Worm (Caenorhabditis elegans) whole organism, L4 larva: ENCODE data around the gene C24A8.6.
"Not testable (repeated sequence)": the region's sequence is repeated elsewhere in the genome, so short reads cannot be mapped to it uniquely, and the experiment has no call there.

Source experiments
- F10B5.3 ChIP-seq: sonication (generic microtip); optimal IDR thresholded peaks from 2 replicates; lab custom pipeline; 2016; ENCODE audit warnings: mild to moderate bottlenecking, missing genetic modification characterization, missing compliant biosample characterization
- Y105C5A.15 ChIP-seq: fragments of 200-800 bp; sonication (Bioruptor generic); IDR thresholded peaks from 2 replicates; pipeline ENCODE4 v1.3.6; 2022; ENCODE audit warnings: missing genetic modification characterization, missing compliant biosample characterization
- Y48G9A.11 ChIP-seq: fragments of 200-800 bp; sonication (Bioruptor generic); IDR thresholded peaks from 2 replicates; pipeline ENCODE4 v1.3.6; 2022; ENCODE audit warnings: missing genetic modification reagents, missing genetic modification characterization, missing compliant biosample characterization
- Y75B8A.6 ChIP-seq: fragments of 200-800 bp; sonication (Bioruptor generic); IDR thresholded peaks from 2 replicates; pipeline ENCODE4 v1.3.6; 2022; ENCODE audit warnings: missing genetic modification reagents, missing genetic modification characterization, missing compliant biosample characterization
- aha-1 ChIP-seq: fragments of 150-350 bp; peaks from one replicate; lab custom pipeline; 2014; ENCODE audit warnings: missing biosample characterization, missing genetic modification characterization
- ceh-44 ChIP-seq: fragments of 200-800 bp; sonication (Bioruptor generic); IDR thresholded peaks from 2 replicates; pipeline ENCODE4 v1.3.6; 2022; ENCODE audit warnings: missing genetic modification reagents, missing genetic modification characterization, missing compliant biosample characterization
- ceh-62 ChIP-seq: sonication (generic microtip); optimal IDR thresholded peaks from 2 replicates; lab custom pipeline; 2017; ENCODE audit warnings: missing biosample characterization, missing genetic modification characterization
- ces-1 ChIP-seq: fragments of 150-350 bp; sonication (generic microtip); optimal IDR thresholded peaks from 4 replicates; lab custom pipeline; 2014; ENCODE audit warnings: missing biosample characterization, missing genetic modification reagents, missing genetic modification characterization
- ctbp-1 ChIP-seq: fragments of 200-800 bp; sonication (Bioruptor generic); IDR thresholded peaks from 2 replicates; pipeline ENCODE4 v1.3.6; 2022; ENCODE audit warnings: missing genetic modification reagents, missing genetic modification characterization, missing compliant biosample characterization
- daf-19 ChIP-seq: fragments of 200-800 bp; sonication (Bioruptor generic); conservative IDR thresholded peaks from 2 replicates; pipeline ENCODE4 v1.3.6; 2022; ENCODE audit warnings: missing genetic modification characterization, missing compliant biosample characterization
- dmd-8 ChIP-seq: fragments of 200-800 bp; sonication (Bioruptor generic); IDR thresholded peaks from 2 replicates; pipeline ENCODE4 v1.3.6; 2022; ENCODE audit warnings: missing genetic modification characterization, missing compliant biosample characterization
- duxl-1 ChIP-seq: sonication (generic microtip); optimal IDR thresholded peaks from 2 replicates; lab custom pipeline; 2016; ENCODE audit warnings: mild to moderate bottlenecking, missing genetic modification characterization, moderate library complexity, missing compliant biosample characterization; ENCODE audit not compliant: poor library complexity
- fkh-10 ChIP-seq: fragments of 150-350 bp; optimal IDR thresholded peaks from 2 replicates; lab custom pipeline; 2014; ENCODE audit warnings: missing biosample characterization, missing genetic modification reagents, missing genetic modification characterization
- fos-1 ChIP-seq: fragments of 150-350 bp; optimal IDR thresholded peaks from 2 replicates; lab custom pipeline; 2014; ENCODE audit warnings: missing biosample characterization, missing genetic modification characterization
- jun-1 ChIP-seq: fragments of 150-350 bp; optimal IDR thresholded peaks from 2 replicates; lab custom pipeline; 2014; ENCODE audit warnings: missing biosample characterization, missing genetic modification reagents, missing genetic modification characterization
- lin-1 ChIP-seq: fragments of 200-800 bp; sonication (Bioruptor generic); IDR thresholded peaks from 2 replicates; pipeline ENCODE4 v1.3.6; 2022; ENCODE audit warnings: missing genetic modification reagents, missing genetic modification characterization, missing compliant biosample characterization
- lin-13 ChIP-seq: fragments of 150-350 bp; optimal IDR thresholded peaks from 2 replicates; lab custom pipeline; 2014; ENCODE audit warnings: missing biosample characterization, missing genetic modification reagents, missing genetic modification characterization
- lin-29 ChIP-seq: fragments of 200-800 bp; sonication (Bioruptor generic); IDR thresholded peaks from 2 replicates; pipeline ENCODE4 v1.3.6; 2022; ENCODE audit warnings: missing genetic modification reagents, missing genetic modification characterization, missing compliant biosample characterization
- lir-3 ChIP-seq: sonication (generic microtip); optimal IDR thresholded peaks from 2 replicates; lab custom pipeline; 2016; ENCODE audit warnings: mild to moderate bottlenecking, missing genetic modification characterization, missing compliant biosample characterization
- mdl-1 ChIP-seq, 2 experiments: fragments of 150-350 bp in 1 of 2; sonication (generic microtip) in 1 of 2; optimal IDR thresholded peaks; 2 replicates each; lab custom pipeline; 2014 to 2017; ENCODE audit warnings: missing biosample characterization in 2 of 2, missing genetic modification characterization in 2 of 2
- mep-1 ChIP-seq: fragments of 150-350 bp; sonication (generic microtip); optimal IDR thresholded peaks from 3 replicates; lab custom pipeline; 2014; ENCODE audit warnings: missing biosample characterization, missing genetic modification characterization
- nhr-25 ChIP-seq: sonication (generic microtip); optimal IDR thresholded peaks from 2 replicates; lab custom pipeline; 2017; ENCODE audit warnings: missing genetic modification characterization, mild to moderate bottlenecking, missing compliant biosample characterization, antibody characterized with exemption, moderate library complexity, borderline replicate concordance; ENCODE audit not compliant: insufficient read depth
- nhr-41 ChIP-seq: fragments of 200-800 bp; sonication (Bioruptor generic); IDR thresholded peaks from 2 replicates; pipeline ENCODE4 v1.3.6; 2022; ENCODE audit warnings: missing genetic modification reagents, missing genetic modification characterization, missing compliant biosample characterization
- nhr-6 ChIP-seq: fragments of 150-350 bp; optimal IDR thresholded peaks from 2 replicates; lab custom pipeline; 2014; ENCODE audit warnings: missing biosample characterization, missing genetic modification characterization
- pha-4 ChIP-seq, 2 experiments: fragments of 150-350 bp in 1 of 2; fragments of 200-800 bp in 1 of 2; sonication (Bioruptor generic) in 1 of 2; IDR thresholded peaks in 1 of 2; optimal IDR thresholded peaks in 1 of 2; 2 replicates each; pipeline versions ENCODE4 v1.3.6 to Lab custom; 2014 to 2022; ENCODE audit warnings: missing genetic modification characterization in 2 of 2, missing genetic modification reagents in 2 of 2, missing biosample characterization in 1 of 2, missing compliant biosample characterization in 1 of 2
- rbr-2 ChIP-seq: sonication (generic microtip); optimal IDR thresholded peaks from 2 replicates; lab custom pipeline; 2016; ENCODE audit warnings: missing genotype, missing genetic modification characterization, missing compliant biosample characterization
- unc-130 ChIP-seq: sonication (generic microtip); optimal IDR thresholded peaks from 2 replicates; lab custom pipeline; 2016; ENCODE audit warnings: missing genetic modification reagents, missing genetic modification characterization, missing compliant biosample characterization
- unc-62 ChIP-seq, 3 experiments: fragments of 150-350 bp in 1 of 3; sonication (generic microtip); optimal IDR thresholded peaks in 2 of 3; peaks in 1 of 3; 1 replicate in 1 of 3; 2 replicates in 2 of 3; lab custom pipeline; 2014 to 2017; ENCODE audit warnings: missing biosample characterization in 3 of 3, missing genetic modification characterization in 3 of 3, missing genetic modification reagents in 3 of 3, missing genotype in 1 of 3
- zfp-2 ChIP-seq: sonication (generic microtip); optimal IDR thresholded peaks from 2 replicates; lab custom pipeline; 2016; ENCODE audit warnings: mild to moderate bottlenecking, missing genetic modification characterization, missing compliant biosample characterization

C24A8.6 gene

DNA sequence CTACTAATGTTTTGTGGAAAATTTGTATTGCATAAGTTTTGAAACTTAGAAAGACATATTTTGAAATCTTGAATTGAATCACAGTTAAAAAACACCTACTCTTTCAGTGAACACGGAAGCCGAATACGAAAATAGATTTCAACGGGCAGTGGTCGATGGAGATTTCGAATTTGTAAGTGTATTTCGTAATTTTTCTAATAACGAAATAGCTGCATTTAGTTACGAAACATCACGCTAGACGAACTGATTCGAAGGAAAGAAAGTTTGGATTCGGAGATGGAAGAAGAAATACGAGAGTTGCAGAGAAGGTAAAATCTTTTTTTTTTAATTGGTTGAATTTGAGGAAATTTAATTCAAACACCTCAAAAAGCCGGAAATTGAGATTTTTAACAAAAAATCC lies 10.5 kb upstream of the C24A8.6 start:
- TF ChIP-seq ceh-44 (GFP tag; lab: Robert Waterston, UW) = no peak
- TF ChIP-seq mep-1 (tag; lab: Kevin White, UChicago) = no peak
- TF ChIP-seq Y48G9A.11 = no peak
- no peak for TF ChIP-seq rbr-2 (tag; lab: Kevin White, UChicago)
- no peak for TF ChIP-seq pha-4 (GFP tag; IDR thresholded peaks at IDR 0.05; lab: Robert Waterston, UW)
- TF ChIP-seq pha-4 (tag; optimal IDR thresholded peaks at IDR 0.05; lab: Kevin White, UChicago) = no peak
- TF ChIP-seq lin-1 (GFP tag; lab: Robert Waterston, UW) = no peak
- TF ChIP-seq nhr-41 (GFP tag; lab: Robert Waterston, UW) = no peak
- TF ChIP-seq fos-1 (tag; lab: Kevin White, UChicago) = no peak
- TF ChIP-seq daf-19 (GFP tag; lab: Robert Waterston, UW) = no peak
- no peak for TF ChIP-seq unc-130 (GFP tag; lab: Kevin White, UChicago)
- TF ChIP-seq F10B5.3 (tag; lab: Kevin White, UChicago) = no peak
- no peak for TF ChIP-seq ces-1 (GFP tag; lab: Kevin White, UChicago)
- no peak for TF ChIP-seq nhr-6 (tag; lab: Kevin White, UChicago)
- no peak for TF ChIP-seq lin-29 (GFP tag; lab: Robert Waterston, UW)
- TF ChIP-seq dmd-8 (GFP tag; lab: Robert Waterston, UW) = no peak
- TF ChIP-seq, all 104 proteins: peak for 0

DNA sequence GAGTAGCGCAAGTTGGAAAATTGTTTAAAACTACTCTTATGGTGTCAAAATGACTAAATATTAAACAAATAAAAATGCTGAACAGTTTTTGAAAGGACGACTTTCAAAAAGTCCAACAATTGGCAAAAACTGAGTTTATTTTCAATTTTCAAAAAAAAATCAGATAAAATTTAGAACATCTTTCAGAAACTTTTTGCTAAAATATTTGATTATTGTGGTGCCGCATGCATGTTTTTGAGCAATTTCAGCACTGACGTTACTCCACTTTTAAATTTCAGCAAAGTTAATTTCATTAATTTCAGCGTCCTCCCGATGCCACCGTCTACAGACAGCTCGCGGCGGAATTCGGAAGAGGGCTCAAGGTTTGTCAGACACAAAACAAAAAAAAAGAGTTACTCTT lies 7.1 kb upstream of the C24A8.6 start, which contains the start of gene cst-1:
Gene cst-1, plus strand, starts transcription at position 301 of the 400 bp plus-strand sequence.
- not testable (repeated sequence) for TF ChIP-seq zfp-2; ctbp-1 (GFP tag; lab: Robert Waterston, UW); nhr-25 (tag; lab: Kevin White, UChicago)

ce11 chrX:4335950-4336349 lies 3.7 kb upstream of the C24A8.6 start, which contains the start of gene cst-2:
Gene cst-2, minus strand, starts transcription at chrX:4336050.
- TF ChIP-seq daf-19 (GFP tag; lab: Robert Waterston, UW); duxl-1 (tag; lab: Kevin White, UChicago); jun-1 (tag; lab: Kevin White, UChicago): not testable (repeated sequence)

DNA sequence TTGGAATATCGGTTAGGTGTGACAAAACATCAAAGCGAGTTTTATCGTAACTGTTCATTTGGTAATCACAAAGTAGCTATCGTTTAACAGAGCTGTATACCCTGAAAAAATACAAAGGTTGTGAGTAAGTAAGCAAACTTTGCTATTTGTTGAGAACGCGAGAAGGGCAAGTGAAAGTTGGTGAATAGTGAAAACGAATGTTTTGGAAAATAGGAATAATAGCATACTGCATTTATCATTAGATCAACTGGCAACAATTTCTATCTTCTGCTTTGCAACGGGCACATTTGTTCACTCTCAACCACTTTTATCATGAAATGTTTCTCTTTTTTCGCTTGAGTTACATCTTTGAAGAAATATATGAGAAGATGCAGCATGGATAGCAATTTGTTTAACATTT lies 3.4 kb downstream of the C24A8.6 start, which contains the start of gene C24A8.5:
Gene C24A8.5, minus strand, starts transcription at position 101 of the 400 bp plus-strand sequence.
- no peak for TF ChIP-seq Y105C5A.15 (GFP tag; lab: Robert Waterston, UW)
- no peak for TF ChIP-seq ceh-62 (tag; lab: Kevin White, UChicago)
- TF ChIP-seq mdl-1 (tag; optimal IDR thresholded peaks at IDR 0.05; lab: Kevin White, UChicago) = no peak
- TF ChIP-seq rbr-2 (tag; lab: Kevin White, UChicago) = no peak
- TF ChIP-seq lin-13 (GFP tag; lab: Kevin White, UChicago) = no peak
- TF ChIP-seq Y75B8A.6 (GFP tag; lab: Robert Waterston, UW) = no peak

ce11 chrX:4322847-4323455 lies 9.3 kb downstream of the C24A8.6 start:
- TF ChIP-seq fkh-10 (peak; percentile 51), unc-62 (GFP tag; optimal IDR thresholded peaks at IDR 0.05 in 1 of 2; lab: Kevin White, UChicago) (peak in 1 of 2 experiments; percentile 78), unc-62 (tag; optimal IDR thresholded peaks at IDR 0.05; lab: Kevin White, UChicago) (no peak), aha-1 (tag; lab: Kevin White, UChicago) (peak; percentile 17), lir-3 (tag; lab: Kevin White, UChicago) (no peak)
